Worm (Caenorhabditis elegans) whole organism, young adult: ENCODE data around the gene grl-2.

ENCODE experiments used
- B0336.3 ChIP-seq: fragments of 200-800 bp; sonication (Bioruptor generic); IDR thresholded peaks from 2 replicates; pipeline ENCODE4 v1.3.6; 2022; ENCODE audit warnings: missing genetic modification characterization, missing compliant biosample characterization
- C17E4.6 ChIP-seq: fragments of 200-800 bp; sonication (Bioruptor generic); IDR thresholded peaks from 2 replicates; pipeline ENCODE4 v1.3.6; 2022; ENCODE audit warnings: missing genetic modification reagents, missing genetic modification characterization, missing compliant biosample characterization
- F10E7.11 ChIP-seq: sonication (generic microtip); optimal IDR thresholded peaks from 2 replicates; lab custom pipeline; 2017; ENCODE audit warnings: mild to moderate bottlenecking, missing genetic modification characterization, moderate library complexity, missing compliant biosample characterization
- F57C9.4 ChIP-seq: sonication (generic microtip); optimal IDR thresholded peaks from 2 replicates; lab custom pipeline; 2017; ENCODE audit warnings: mild to moderate bottlenecking, missing genetic modification characterization, missing compliant biosample characterization
- T26A5.8 ChIP-seq: sonication (generic microtip); optimal IDR thresholded peaks from 2 replicates; lab custom pipeline; 2016; ENCODE audit warnings: missing genetic modification characterization, missing compliant biosample characterization
- Y79H2A.3 ChIP-seq: fragments of 200-800 bp; sonication (Bioruptor generic); conservative IDR thresholded peaks from 2 replicates; pipeline ENCODE4 v1.3.6; 2022; ENCODE audit warnings: missing genetic modification reagents, missing genetic modification characterization, missing compliant biosample characterization
- aptf-3 ChIP-seq: fragments of 200-800 bp; sonication (Bioruptor generic); IDR thresholded peaks from 2 replicates; pipeline ENCODE4 v1.3.6; 2022; ENCODE audit warnings: missing genetic modification characterization, missing compliant biosample characterization
- atf-7 ChIP-seq: sonication (generic microtip); optimal IDR thresholded peaks from 2 replicates; lab custom pipeline; 2017; ENCODE audit warnings: mild to moderate bottlenecking, missing genetic modification characterization, missing compliant biosample characterization
- athp-1 ChIP-seq: sonication (generic microtip); optimal IDR thresholded peaks from 2 replicates; lab custom pipeline; 2017; ENCODE audit warnings: mild to moderate bottlenecking, missing genetic modification characterization, missing compliant biosample characterization
- attf-3 ChIP-seq: fragments of 200-800 bp; sonication (Bioruptor generic); conservative IDR thresholded peaks from 2 replicates; pipeline ENCODE4 v1.3.6; 2022; ENCODE audit warnings: missing genetic modification reagents, missing genetic modification characterization, missing compliant biosample characterization
- attf-5 ChIP-seq: fragments of 200-800 bp; sonication (Bioruptor generic); optimal IDR thresholded peaks from 2 replicates; lab custom pipeline; 2018; ENCODE audit warnings: mild to moderate bottlenecking, missing genetic modification characterization, missing compliant biosample characterization
- bed-1 ChIP-seq: fragments of 200-800 bp; sonication (Bioruptor generic); IDR thresholded peaks from 2 replicates; pipeline ENCODE4 v1.3.6; 2022; ENCODE audit warnings: missing genetic modification reagents, missing genetic modification characterization, missing compliant biosample characterization
- ccch-3 ChIP-seq: fragments of 200-800 bp; sonication (Bioruptor generic); optimal IDR thresholded peaks from 2 replicates; lab custom pipeline; 2018; ENCODE audit warnings: mild to moderate bottlenecking, missing genetic modification characterization, missing compliant biosample characterization
- ceh-100 ChIP-seq: fragments of 200-800 bp; sonication (Bioruptor generic); IDR thresholded peaks from 2 replicates; pipeline ENCODE4 v1.3.6; 2022; ENCODE audit warnings: missing genetic modification reagents, missing genetic modification characterization, missing compliant biosample characterization
- ceh-40 ChIP-seq: fragments of 200-800 bp; sonication (Bioruptor generic); IDR thresholded peaks from 2 replicates; pipeline ENCODE4 v1.3.6; 2022; ENCODE audit warnings: missing genetic modification characterization, missing compliant biosample characterization
- ceh-91 ChIP-seq: fragments of 200-800 bp; sonication (Bioruptor generic); IDR thresholded peaks from 2 replicates; pipeline ENCODE4 v1.3.6; 2022; ENCODE audit warnings: missing genetic modification reagents, missing genetic modification characterization, missing compliant biosample characterization
- chd-7 ChIP-seq: sonication (generic microtip); optimal IDR thresholded peaks from 2 replicates; lab custom pipeline; 2016; ENCODE audit warnings: mild to moderate bottlenecking, missing genetic modification characterization, moderate library complexity, missing compliant biosample characterization
- dox-1 ChIP-seq: fragments of 200-800 bp; sonication (Bioruptor generic); IDR thresholded peaks from 2 replicates; pipeline ENCODE4 v1.3.6; 2022; ENCODE audit warnings: missing genetic modification reagents, missing genetic modification characterization, missing compliant biosample characterization
- efl-1 ChIP-seq: fragments of 150-350 bp; optimal IDR thresholded peaks from 2 replicates; lab custom pipeline; 2014; ENCODE audit warnings: missing biosample characterization, missing genetic modification reagents, missing genetic modification characterization
- ekl-4 ChIP-seq: fragments of 200-800 bp; sonication (Bioruptor generic); IDR thresholded peaks from 2 replicates; pipeline ENCODE4 v1.3.6; 2022; ENCODE audit warnings: missing genetic modification reagents, missing genetic modification characterization, missing compliant biosample characterization
- fkh-3 ChIP-seq: sonication (generic microtip); optimal IDR thresholded peaks from 2 replicates; lab custom pipeline; 2016; ENCODE audit warnings: mild to moderate bottlenecking, missing genetic modification characterization, missing compliant biosample characterization
- hmg-1.2 ChIP-seq: fragments of 200-800 bp; sonication (Bioruptor generic); IDR thresholded peaks from 2 replicates; pipeline ENCODE4 v1.3.6; 2022; ENCODE audit warnings: missing genetic modification reagents, missing genetic modification characterization, missing compliant biosample characterization
- hmg-20 ChIP-seq: fragments of 200-800 bp; sonication (Bioruptor generic); IDR thresholded peaks from 2 replicates; pipeline ENCODE4 v1.3.6; 2022; ENCODE audit warnings: missing genetic modification reagents, missing genetic modification characterization, missing compliant biosample characterization
- hsf-1 ChIP-seq: fragments of 200-800 bp; sonication (Bioruptor generic); IDR thresholded peaks from 2 replicates; pipeline ENCODE4 v1.3.6; 2022; ENCODE audit warnings: missing genetic modification reagents, missing genetic modification characterization, missing compliant biosample characterization
- lir-1 ChIP-seq: fragments of 200-800 bp; sonication (Bioruptor generic); conservative IDR thresholded peaks from 2 replicates; pipeline ENCODE4 v1.3.6; 2022; ENCODE audit warnings: missing genetic modification reagents, missing genetic modification characterization, missing compliant biosample characterization
- madf-3 ChIP-seq: fragments of 200-800 bp; sonication (Bioruptor generic); IDR thresholded peaks from 2 replicates; pipeline ENCODE4 v1.3.6; 2022; ENCODE audit warnings: missing genetic modification reagents, missing genetic modification characterization, missing compliant biosample characterization
- mcd-1 ChIP-seq: fragments of 200-800 bp; sonication (Bioruptor generic); IDR thresholded peaks from 2 replicates; pipeline ENCODE4 v1.3.6; 2022; ENCODE audit warnings: missing genetic modification reagents, missing genetic modification characterization, missing compliant biosample characterization
- mxl-1 ChIP-seq: sonication (generic microtip); optimal IDR thresholded peaks from 2 replicates; lab custom pipeline; 2016; ENCODE audit warnings: missing genetic modification characterization, missing compliant biosample characterization
- nfya-1 ChIP-seq: sonication (generic microtip); optimal IDR thresholded peaks from 2 replicates; lab custom pipeline; 2017; ENCODE audit warnings: antibody characterized with exemption, missing compliant biosample characterization, missing genetic modification characterization, borderline replicate concordance; ENCODE audit not compliant: insufficient read depth
- nfya-2 ChIP-seq: fragments of 200-800 bp; sonication (Bioruptor generic); IDR thresholded peaks from 2 replicates; pipeline ENCODE4 v1.3.6; 2022; ENCODE audit warnings: missing genetic modification reagents, missing genetic modification characterization, missing compliant biosample characterization
- nhr-80 ChIP-seq: sonication (generic microtip); optimal IDR thresholded peaks from 2 replicates; lab custom pipeline; 2016; ENCODE audit warnings: missing genetic modification characterization, missing compliant biosample characterization
- nhr-90 ChIP-seq: sonication (generic microtip); optimal IDR thresholded peaks from 2 replicates; lab custom pipeline; 2016; ENCODE audit warnings: missing genotype, mild to moderate bottlenecking, missing genetic modification characterization, missing compliant biosample characterization
- pbrm-1 ChIP-seq: fragments of 200-800 bp; sonication (Bioruptor generic); IDR thresholded peaks from 2 replicates; pipeline ENCODE4 v1.3.6; 2022; ENCODE audit warnings: missing genetic modification reagents, missing genetic modification characterization, missing compliant biosample characterization
- pha-4 ChIP-seq: fragments of 150-350 bp; sonication (generic microtip); optimal IDR thresholded peaks from 2 replicates; lab custom pipeline; 2014; ENCODE audit warnings: missing biosample characterization, missing genetic modification reagents, missing genetic modification characterization
- rpc-1 ChIP-seq, 2 experiments: fragments of 150-350 bp in 1 of 2; sonication (generic microtip) in 1 of 2; optimal IDR thresholded peaks; 2 replicates each; lab custom pipeline; 2014 to 2018; ENCODE audit warnings: missing biosample characterization in 1 of 2, missing genetic modification characterization in 1 of 2, missing genetic modification reagents in 1 of 2, missing genotype in 1 of 2
- sdz-38 ChIP-seq: sonication (generic microtip); optimal IDR thresholded peaks from 2 replicates; lab custom pipeline; 2016; ENCODE audit warnings: missing genotype, missing genetic modification characterization, missing compliant biosample characterization
- snpc-4 ChIP-seq, 5 experiments: fragments of 150-350 bp in 1 of 5; sonication (generic microtip) in 4 of 5; optimal IDR thresholded peaks; 2 replicates each; lab custom pipeline; 2014 to 2018; ENCODE audit warnings: missing genetic modification characterization in 5 of 5, missing biosample characterization in 3 of 5, antibody characterized with exemption in 2 of 5, mild to moderate bottlenecking in 2 of 5, missing compliant biosample characterization in 2 of 5, missing genotype in 2 of 5, moderate library complexity in 2 of 5, missing genetic modification reagents in 1 of 5
- tbx-9 ChIP-seq: sonication (generic microtip); optimal IDR thresholded peaks from 2 replicates; lab custom pipeline; 2016; ENCODE audit warnings: borderline replicate concordance, missing genetic modification characterization, inconsistent platforms, missing compliant biosample characterization
- tlf-1 ChIP-seq: fragments of 200-800 bp; sonication (Bioruptor generic); optimal IDR thresholded peaks from 2 replicates; lab custom pipeline; 2018; ENCODE audit warnings: mild to moderate bottlenecking, missing genetic modification characterization, missing compliant biosample characterization
- unc-62 ChIP-seq: fragments of 150-350 bp; optimal IDR thresholded peaks from 2 replicates; lab custom pipeline; 2014; ENCODE audit warnings: missing biosample characterization, missing genetic modification reagents, missing genetic modification characterization
- ztf-18 ChIP-seq: sonication (generic microtip); optimal IDR thresholded peaks from 2 replicates; lab custom pipeline; 2016; ENCODE audit warnings: missing genotype, mild to moderate bottlenecking, missing genetic modification characterization, missing compliant biosample characterization
- ztf-25 ChIP-seq: fragments of 200-800 bp; sonication (Bioruptor generic); IDR thresholded peaks from 2 replicates; pipeline ENCODE4 v1.3.6; 2022; ENCODE audit warnings: missing genetic modification reagents, missing genetic modification characterization, missing compliant biosample characterization

grl-2 gene

ce11 chrV:12943399-12943798 is 1.5 kb upstream of the grl-2 start:
- TF ChIP-seq tbx-9 (tag; lab: Kevin White, UChicago) (no peak), pbrm-1 (GFP tag; lab: Robert Waterston, UW) (no peak), hsf-1 (GFP tag; lab: Robert Waterston, UW) (no peak), F57C9.4 (tag; lab: Kevin White, UChicago) (no peak), ceh-40 (no peak), C17E4.6 (GFP tag; lab: Robert Waterston, UW) (no peak), aptf-3 (no peak), atf-7 (no peak), B0336.3 (GFP tag; lab: Robert Waterston, UW) (no peak), mcd-1 (GFP tag; lab: Robert Waterston, UW) (no peak), ceh-100 (GFP tag; lab: Robert Waterston, UW) (no peak), madf-3 (GFP tag; lab: Robert Waterston, UW) (no peak), bed-1 (GFP tag; lab: Robert Waterston, UW) (no peak), chd-7 (tag; lab: Kevin White, UChicago) (no peak), ceh-91 (GFP tag; lab: Robert Waterston, UW) (no peak), pha-4 (no peak)

- TF ChIP-seq unc-62 (GFP tag; lab: Kevin White, UChicago) (no peak), ccch-3 (GFP tag; lab: Kevin White, UChicago) (no peak)
These were observed 646 bp upstream of the grl-2 start, which contains the start of gene T16G1.3 for ce11 chrV:12944229-12944628. T16G1.3 (minus strand) TSS chrV:12944329.

ce11 chrV:12949607-12950006 is 4.7 kb downstream of the grl-2 start, which contains the start of gene T16G1.13:
T16G1.13 (plus strand) TSS chrV:12949907.
- TF ChIP-seq F10E7.11 (tag; lab: Kevin White, UChicago) (no peak), bed-1 (GFP tag; lab: Robert Waterston, UW) (no peak), ztf-18 (tag; lab: Kevin White, UChicago) (no peak), B0336.3 (GFP tag; lab: Robert Waterston, UW) (no peak), nhr-80 (tag; lab: Kevin White, UChicago) (no peak), nfya-2 (GFP tag; lab: Robert Waterston, UW) (no peak), sdz-38 (no peak), nhr-90 (tag; lab: Kevin White, UChicago) (no peak), pbrm-1 (GFP tag; lab: Robert Waterston, UW) (no peak), mxl-1 (tag; lab: Kevin White, UChicago) (no peak), ceh-100 (GFP tag; lab: Robert Waterston, UW) (no peak), T26A5.8 (tag; lab: Kevin White, UChicago) (no peak), hmg-20 (GFP tag; lab: Robert Waterston, UW) (no peak)

- no peak for TF ChIP-seq tlf-1 (GFP tag; lab: Kevin White, UChicago)
- TF ChIP-seq nfya-1 (tag; lab: Kevin White, UChicago) = no peak
- peak; percentile 68 for TF ChIP-seq attf-5 (GFP tag; lab: Kevin White, UChicago)
- no peak for TF ChIP-seq ztf-25
- TF ChIP-seq ekl-4 (GFP tag; lab: Robert Waterston, UW) = no peak
- TF ChIP-seq Y79H2A.3 (GFP tag; lab: Robert Waterston, UW) = no peak
- TF ChIP-seq nhr-80 (tag; lab: Kevin White, UChicago) = peak; percentile 51
- no peak for TF ChIP-seq ceh-40
- no peak for TF ChIP-seq snpc-4 (GFP tag; optimal IDR thresholded peaks at IDR 0.05; lab: Kevin White, UChicago)
- TF ChIP-seq snpc-4 (tag; optimal IDR thresholded peaks at IDR 0.05; lab: Kevin White, UChicago) = peak in 1 of 4 experiments; percentile 33
- TF ChIP-seq lir-1 (GFP tag; lab: Robert Waterston, UW) = no peak
- peak; percentile 81; the same call in 1 of the 2 replicates for TF ChIP-seq hmg-1.2
- TF ChIP-seq fkh-3 = no peak
- TF ChIP-seq dox-1 (GFP tag; lab: Robert Waterston, UW) = peak; percentile 37; the same call in 1 of the 2 replicates
- TF ChIP-seq mcd-1 (GFP tag; lab: Robert Waterston, UW) = peak; percentile 35; the same call in 1 of the 2 replicates
- TF ChIP-seq athp-1 = no peak
- peak; percentile 19 for TF ChIP-seq efl-1 (GFP tag; lab: Kevin White, UChicago)
- TF ChIP-seq attf-3 (GFP tag; lab: Robert Waterston, UW) = peak; percentile 81
- no peak for TF ChIP-seq rpc-1 (optimal IDR thresholded peaks at IDR 0.05; lab: Kevin White, UChicago)
- TF ChIP-seq rpc-1 (tag; optimal IDR thresholded peaks at IDR 0.05; lab: Kevin White, UChicago) = no peak
- no peak for TF ChIP-seq unc-62 (GFP tag; lab: Kevin White, UChicago)
These were observed 6.1 kb downstream of the grl-2 start, which contains the start of the genes T16G1.9 and T16G1.18 for ce11 chrV:12950812-12951528. T16G1.9 (minus strand) TSS chrV:12950862. T16G1.18 (plus strand) TSS chrV:12951304.
